Worm (Caenorhabditis elegans) whole organism, L4 larva: ENCODE results near the gene srb-13.
A peak's percentile ranks its signal among the peaks of the same experiment; 100 is the strongest.

ENCODE experiments used
- Y48G9A.11 ChIP-seq: fragments of 200-800 bp; sonication (Bioruptor generic); IDR thresholded peaks from 2 replicates; pipeline ENCODE4 v1.3.6; 2022; ENCODE audit warnings: missing genetic modification reagents, missing genetic modification characterization, missing compliant biosample characterization
- ceh-28 ChIP-seq: fragments of 150-350 bp; optimal IDR thresholded peaks from 2 replicates; lab custom pipeline; 2014; ENCODE audit warnings: missing biosample characterization, missing genetic modification reagents, missing genetic modification characterization
- ceh-62 ChIP-seq: sonication (generic microtip); optimal IDR thresholded peaks from 2 replicates; lab custom pipeline; 2017; ENCODE audit warnings: missing biosample characterization, missing genetic modification characterization
- daf-8 ChIP-seq: fragments of 200-800 bp; sonication (Bioruptor generic); IDR thresholded peaks from 2 replicates; pipeline ENCODE4 v1.3.6; 2022; ENCODE audit warnings: missing genetic modification characterization, missing compliant biosample characterization
- fos-1 ChIP-seq: fragments of 150-350 bp; optimal IDR thresholded peaks from 2 replicates; lab custom pipeline; 2014; ENCODE audit warnings: missing biosample characterization, missing genetic modification characterization
- nhr-11 ChIP-seq: fragments of 150-350 bp; optimal IDR thresholded peaks from 2 replicates; lab custom pipeline; 2014; ENCODE audit warnings: missing biosample characterization, missing genetic modification characterization
- nhr-25 ChIP-seq: sonication (generic microtip); optimal IDR thresholded peaks from 2 replicates; lab custom pipeline; 2017; ENCODE audit warnings: missing genetic modification characterization, mild to moderate bottlenecking, missing compliant biosample characterization, antibody characterized with exemption, moderate library complexity, borderline replicate concordance; ENCODE audit not compliant: insufficient read depth
- php-3 ChIP-seq: fragments of 200-800 bp; sonication (Bioruptor generic); IDR thresholded peaks from 2 replicates; pipeline ENCODE4 v1.3.6; 2022; ENCODE audit warnings: missing genetic modification reagents, missing genetic modification characterization, missing compliant biosample characterization
- pqm-1 ChIP-seq: sonication (generic microtip); optimal IDR thresholded peaks from 2 replicates; lab custom pipeline; 2017; ENCODE audit warnings: missing biosample characterization, missing genetic modification characterization
- unc-62 ChIP-seq, 3 experiments: fragments of 150-350 bp in 1 of 3; sonication (generic microtip); optimal IDR thresholded peaks in 2 of 3; peaks in 1 of 3; 1 replicate in 1 of 3; 2 replicates in 2 of 3; lab custom pipeline; 2014 to 2017; ENCODE audit warnings: missing biosample characterization in 3 of 3, missing genetic modification characterization in 3 of 3, missing genetic modification reagents in 3 of 3, missing genotype in 1 of 3

DNA sequence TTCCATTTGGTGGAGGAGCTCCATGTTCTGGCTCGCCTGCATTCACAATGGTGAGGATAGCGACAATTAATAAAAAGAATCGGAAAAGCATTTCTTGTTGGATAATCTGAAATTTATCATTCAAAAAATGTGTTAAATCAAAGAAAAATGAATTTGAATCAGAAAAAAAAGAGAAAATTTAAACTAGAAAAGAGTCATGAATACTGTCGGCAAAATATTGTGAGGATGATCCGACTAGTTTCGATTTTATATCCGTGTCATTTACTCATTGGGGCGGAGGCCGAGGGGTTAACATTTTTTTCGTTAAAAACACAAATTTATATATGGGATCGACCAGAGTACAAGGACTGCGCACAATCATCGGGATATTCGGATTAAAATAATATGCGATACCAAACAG lies 20.5 kb upstream of the srb-13 start, which contains the start of gene C27D6.12:
- TF ChIP-seq Y48G9A.11 (GFP tag; lab: Robert Waterston, UW) (no peak), ceh-28 (tag; lab: Kevin White, UChicago) (no peak), unc-62 (GFP tag; optimal IDR thresholded peaks at IDR 0.05 in 1 of 2; lab: Kevin White, UChicago) (peak in 1 of 2 experiments; percentile 44), unc-62 (tag; optimal IDR thresholded peaks at IDR 0.05; lab: Kevin White, UChicago) (no peak), php-3 (GFP tag; lab: Robert Waterston, UW) (no peak), ceh-62 (no peak), fos-1 (tag; lab: Kevin White, UChicago) (no peak), pqm-1 (tag; lab: Kevin White, UChicago) (no peak), nhr-11 (tag; lab: Kevin White, UChicago) (no peak), nhr-25 (tag; lab: Kevin White, UChicago) (no peak), daf-8 (no peak)
